Worm (Caenorhabditis elegans): ENCODE measurements around the gene oac-11.

Gene oac-11

ce11 chrII:3811816-3812332, 48.9 kb downstream of the oac-11 start, which contains the start of gene lido-15:
lido-15 (plus strand) TSS chrII:3812282.
- TF ChIP-seq nhr-10 (tag; optimal IDR thresholded peaks at IDR 0.05) (no peak), spr-1 (tag; optimal IDR thresholded peaks at IDR 0.05) (no peak), unc-130 (GFP tag; optimal IDR thresholded peaks at IDR 0.05) (no peak), Y5F2A.4 (GFP tag; optimal IDR thresholded peaks at IDR 0.05) (no peak), ZK337.2 (GFP tag; IDR thresholded peaks at IDR 0.05) (no peak), lin-38 (GFP tag; IDR thresholded peaks at IDR 0.05) (peak; percentile 42), lin-39 (tag; optimal IDR thresholded peaks at IDR 0.05) (no peak), mdl-1 (tag; optimal IDR thresholded peaks at IDR 0.05) (no peak), egl-27 (tag; optimal IDR thresholded peaks at IDR 0.05) (no peak), cey-2 (tag; optimal IDR thresholded peaks at IDR 0.05; ENCODE audit: borderline replicate concordance, insufficient read depth) (no peak), dve-1 (tag; optimal IDR thresholded peaks at IDR 0.05; ENCODE audit: insufficient read depth) (no peak), mes-2 (tag; optimal IDR thresholded peaks at IDR 0.05; ENCODE audit: poor library complexity, severe bottlenecking) (no peak), ceh-32 (tag; optimal IDR thresholded peaks at IDR 0.05; ENCODE audit: poor library complexity) (no peak), daf-19 (GFP tag; conservative IDR thresholded peaks at IDR 0.05) (no peak), ceh-82 (tag; optimal IDR thresholded peaks at IDR 0.05) (no peak), hlh-30 (tag; optimal IDR thresholded peaks at IDR 0.05; ENCODE audit: insufficient read depth) (peak; percentile 51), unc-62 (GFP tag; optimal IDR thresholded peaks at IDR 0.05 in 1 of 2) (peak in 1 of 2 experiments; percentile 64), unc-62 (tag; optimal IDR thresholded peaks at IDR 0.05) (no peak), Y48G9A.11 (GFP tag; IDR thresholded peaks at IDR 0.05) (no peak), nhr-111 (GFP tag; optimal IDR thresholded peaks at IDR 0.05) (no peak), fos-1 (tag; optimal IDR thresholded peaks at IDR 0.05) (no peak)

- 0 out of 2 replicates have a peak, but pooled peaks have one; percentile 7 for TF ChIP-seq lin-38 (GFP tag; IDR thresholded peaks at IDR 0.05)
- no peak for TF ChIP-seq aly-2 (tag; optimal IDR thresholded peaks at IDR 0.05)
- no peak for TF ChIP-seq nhr-10 (tag; optimal IDR thresholded peaks at IDR 0.05)
- TF ChIP-seq php-3 (GFP tag; IDR thresholded peaks at IDR 0.05): 0 out of 2 replicates have a peak, but pooled peaks have one; percentile 36
- TF ChIP-seq dpl-1 (GFP tag; optimal IDR thresholded peaks at IDR 0.05): peak; percentile 13
- TF ChIP-seq daf-16 (GFP tag; optimal IDR thresholded peaks at IDR 0.05): peak in 1 of 2 experiments; percentile 64
- peak; percentile 77 for TF ChIP-seq daf-16 (tag; optimal IDR thresholded peaks at IDR 0.05)
- peak; percentile 24 for TF ChIP-seq lin-13 (GFP tag; optimal IDR thresholded peaks at IDR 0.05)
- peak in 1 of 2 experiments; percentile 49 for TF ChIP-seq lsy-2 (tag; optimal IDR thresholded peaks at IDR 0.05)
- peak; percentile 76 for TF ChIP-seq nhr-28 (tag; optimal IDR thresholded peaks at IDR 0.05)
- TF ChIP-seq skn-1 (tag; optimal IDR thresholded peaks at IDR 0.05): no peak
- peak; percentile 63 for TF ChIP-seq hlh-11 (tag; optimal IDR thresholded peaks at IDR 0.05)
- peak; percentile 42 for TF ChIP-seq nhr-6 (tag; optimal IDR thresholded peaks at IDR 0.05)
- TF ChIP-seq nhr-102 (tag; optimal IDR thresholded peaks at IDR 0.05): peak; percentile 30
- peak; percentile 85 for TF ChIP-seq mep-1 (tag; optimal IDR thresholded peaks at IDR 0.05)
- no peak for TF ChIP-seq mdt-29 (GFP tag; IDR thresholded peaks at IDR 0.05)
- no peak for TF ChIP-seq T20F7.1 (GFP tag; optimal IDR thresholded peaks at IDR 0.05)
- peak; percentile 47 for TF ChIP-seq mes-2 (tag; optimal IDR thresholded peaks at IDR 0.05; ENCODE audit: poor library complexity, severe bottlenecking)
- TF ChIP-seq pqm-1 (tag; optimal IDR thresholded peaks at IDR 0.05): peak; percentile 35
- TF ChIP-seq madf-5 (GFP tag; IDR thresholded peaks at IDR 0.05): no peak
- TF ChIP-seq F10B5.3 (tag; optimal IDR thresholded peaks at IDR 0.05): no peak
- TF ChIP-seq dmd-6 (GFP tag; IDR thresholded peaks at IDR 0.05): peak; percentile 36; the same call in 1 of the 2 replicates
- peak; percentile 32; the same call in 1 of the 2 replicates for TF ChIP-seq hmg-1.1 (GFP tag; IDR thresholded peaks at IDR 0.05)
- no peak for TF ChIP-seq pha-4 (GFP tag; IDR thresholded peaks at IDR 0.05)
- TF ChIP-seq pha-4 (tag; optimal IDR thresholded peaks at IDR 0.05): peak; percentile 75
- peak in 1 of 2 experiments; percentile 81 for TF ChIP-seq unc-62 (GFP tag; optimal IDR thresholded peaks at IDR 0.05 in 1 of 2)
- no peak for TF ChIP-seq unc-62 (tag; optimal IDR thresholded peaks at IDR 0.05)
- peak; percentile 87 for TF ChIP-seq dve-1 (tag; optimal IDR thresholded peaks at IDR 0.05; ENCODE audit: insufficient read depth)
- TF ChIP-seq madf-9 (GFP tag; conservative IDR thresholded peaks at IDR 0.05): no peak
- no peak for TF ChIP-seq attf-4 (tag; optimal IDR thresholded peaks at IDR 0.05)
- peak in 1 of 2 experiments; percentile 5 for TF ChIP-seq mdl-1 (tag; optimal IDR thresholded peaks at IDR 0.05)
- TF ChIP-seq spr-1 (tag; optimal IDR thresholded peaks at IDR 0.05): peak; percentile 27
- TF ChIP-seq ztf-11 (tag; optimal IDR thresholded peaks at IDR 0.05): no peak
- TF ChIP-seq rbr-2 (tag; optimal IDR thresholded peaks at IDR 0.05): peak; percentile 68
- peak; percentile 34 for TF ChIP-seq hlh-30 (tag; optimal IDR thresholded peaks at IDR 0.05; ENCODE audit: insufficient read depth)
Measured at ce11 chrII:3810550-3810949, 50.2 kb downstream of the oac-11 start.
